Fruit fly (Drosophila melanogaster): ENCODE results near the gene Tfb4.

DNA sequence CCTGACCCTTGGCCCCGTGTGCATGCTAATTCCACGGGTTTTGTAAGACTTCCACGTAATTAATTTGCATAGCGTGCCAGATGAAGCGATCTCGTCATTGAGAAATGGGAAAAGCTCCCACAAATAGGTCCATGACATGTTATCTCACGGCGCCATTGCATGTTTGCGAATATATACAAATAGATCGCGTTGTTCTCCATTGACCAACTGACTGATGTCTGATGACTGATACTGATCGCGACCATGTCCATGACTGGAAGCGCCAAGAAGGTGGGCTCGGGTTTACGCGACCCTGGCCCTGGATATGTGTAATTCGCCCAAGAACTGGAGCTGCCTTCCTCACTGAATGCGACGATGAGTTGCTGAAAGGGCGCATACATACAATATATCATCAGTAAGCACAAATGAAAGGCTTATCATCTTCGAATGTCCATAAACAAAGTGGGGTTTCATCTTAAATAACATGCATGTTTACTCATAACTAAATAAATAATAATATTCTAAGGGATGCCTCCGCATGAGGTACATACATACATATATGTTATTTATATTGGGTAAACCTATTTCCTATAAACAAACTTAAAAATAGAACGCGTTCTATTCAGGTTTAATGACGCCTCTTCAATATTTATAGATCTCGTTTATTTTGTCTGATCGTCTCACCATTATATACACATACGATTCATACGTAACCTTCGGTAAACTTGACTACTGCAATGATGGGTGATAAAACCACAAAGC, 27.2 kb downstream of the Tfb4 start:
- TF ChIP-seq CG8478 (optimal IDR thresholded peaks at IDR 0.05) (no peak), CTCF (optimal IDR thresholded peaks at IDR 0.05) (no peak)

All from S2 (cell line).